Worm (Caenorhabditis elegans) whole organism, late embryonic: ENCODE measurements around the gene VB0395L.1.

Experiments
- C08G9.2 ChIP-seq: sonication (generic microtip); optimal IDR thresholded peaks from 2 replicates; lab custom pipeline; 2016; ENCODE audit warnings: mild to moderate bottlenecking, missing genetic modification characterization, moderate library complexity, missing compliant biosample characterization
- F13H6.1 ChIP-seq: sonication (generic microtip); optimal IDR thresholded peaks from 2 replicates; lab custom pipeline; 2016; ENCODE audit warnings: missing genetic modification characterization, missing compliant biosample characterization
- K09A11.1 ChIP-seq: sonication (generic microtip); optimal IDR thresholded peaks from 2 replicates; lab custom pipeline; 2017; ENCODE audit warnings: antibody characterized with exemption, mild to moderate bottlenecking, missing genetic modification characterization, missing compliant biosample characterization; ENCODE audit not compliant: insufficient read depth
- Y22D7AL.16 ChIP-seq: sonication (generic microtip); optimal IDR thresholded peaks from 2 replicates; lab custom pipeline; 2016; ENCODE audit warnings: missing genetic modification characterization, missing compliant biosample characterization
- ama-1 ChIP-seq: fragments of 150-350 bp; optimal IDR thresholded peaks from 2 replicates; lab custom pipeline; 2014
- ceh-14 ChIP-seq: sonication (generic microtip); optimal IDR thresholded peaks from 2 replicates; lab custom pipeline; 2016; ENCODE audit warnings: missing genotype, missing genetic modification characterization, missing compliant biosample characterization
- ceh-22 ChIP-seq: sonication (generic microtip); optimal IDR thresholded peaks from 2 replicates; lab custom pipeline; 2017; ENCODE audit warnings: missing biosample characterization, missing genetic modification characterization
- ceh-30 ChIP-seq: fragments of 150-350 bp; optimal IDR thresholded peaks from 2 replicates; lab custom pipeline; 2014; ENCODE audit warnings: missing biosample characterization, missing genetic modification characterization
- ceh-31 ChIP-seq: sonication (generic microtip); optimal IDR thresholded peaks from 2 replicates; lab custom pipeline; 2016; ENCODE audit warnings: missing genetic modification characterization, missing compliant biosample characterization
- ceh-34 ChIP-seq: sonication (generic microtip); optimal IDR thresholded peaks from 2 replicates; lab custom pipeline; 2016; ENCODE audit warnings: mild to moderate bottlenecking, missing genetic modification characterization, missing compliant biosample characterization
- ceh-45 ChIP-seq: fragments of 200-800 bp; sonication (Bioruptor generic); IDR thresholded peaks from 2 replicates; pipeline ENCODE4 v1.3.6; 2022; ENCODE audit warnings: missing genetic modification reagents, missing genetic modification characterization, missing compliant biosample characterization
- ceh-48 ChIP-seq: sonication (generic microtip); optimal IDR thresholded peaks from 2 replicates; lab custom pipeline; 2016; ENCODE audit warnings: missing genetic modification characterization, inconsistent platforms, missing compliant biosample characterization
- ceh-6 ChIP-seq: fragments of 200-800 bp; sonication (Bioruptor generic); optimal IDR thresholded peaks from 2 replicates; lab custom pipeline; 2018; ENCODE audit warnings: mild to moderate bottlenecking, missing genetic modification characterization, missing compliant biosample characterization
- che-1 ChIP-seq: sonication (generic microtip); optimal IDR thresholded peaks from 2 replicates; lab custom pipeline; 2016; ENCODE audit warnings: mild to moderate bottlenecking, missing genetic modification characterization, missing compliant biosample characterization
- dmd-4 ChIP-seq: sonication (generic microtip); optimal IDR thresholded peaks from 2 replicates; lab custom pipeline; 2016; ENCODE audit warnings: borderline replicate concordance, missing genetic modification characterization, missing compliant biosample characterization
- elt-2 ChIP-seq: sonication (generic microtip); optimal IDR thresholded peaks from 2 replicates; lab custom pipeline; 2016; ENCODE audit warnings: missing genetic modification reagents, missing genetic modification characterization, missing compliant biosample characterization
- elt-4 ChIP-seq: sonication (generic microtip); optimal IDR thresholded peaks from 2 replicates; lab custom pipeline; 2016; ENCODE audit warnings: missing genetic modification characterization, missing compliant biosample characterization
- ets-4 ChIP-seq: sonication (generic microtip); optimal IDR thresholded peaks from 2 replicates; lab custom pipeline; 2016; ENCODE audit warnings: missing genetic modification characterization, missing compliant biosample characterization
- eyg-1 ChIP-seq: sonication (generic microtip); optimal IDR thresholded peaks from 2 replicates; lab custom pipeline; 2016; ENCODE audit warnings: missing genotype, missing genetic modification characterization, missing compliant biosample characterization
- fkh-10 ChIP-seq: fragments of 150-350 bp; optimal IDR thresholded peaks from 2 replicates; lab custom pipeline; 2014; ENCODE audit warnings: missing biosample characterization, missing genetic modification reagents, missing genetic modification characterization
- fkh-6 ChIP-seq: sonication (generic microtip); optimal IDR thresholded peaks from 2 replicates; lab custom pipeline; 2016; ENCODE audit warnings: missing genetic modification characterization, missing compliant biosample characterization
- hlh-13 ChIP-seq: fragments of 200-800 bp; sonication (Bioruptor generic); optimal IDR thresholded peaks from 2 replicates; lab custom pipeline; 2018; ENCODE audit warnings: mild to moderate bottlenecking, missing genetic modification characterization, missing compliant biosample characterization
- hlh-30 ChIP-seq: sonication (generic microtip); optimal IDR thresholded peaks from 2 replicates; lab custom pipeline; 2017; ENCODE audit warnings: antibody characterized with exemption, missing genetic modification characterization, missing compliant biosample characterization; ENCODE audit not compliant: insufficient read depth
- hlh-6 ChIP-seq: sonication (generic microtip); optimal IDR thresholded peaks from 2 replicates; lab custom pipeline; 2016; ENCODE audit warnings: missing genotype, missing genetic modification characterization, missing compliant biosample characterization
- hlh-8 ChIP-seq: sonication (generic microtip); optimal IDR thresholded peaks from 2 replicates; lab custom pipeline; 2016; ENCODE audit warnings: missing genotype, missing genetic modification characterization, missing compliant biosample characterization
- lim-6 ChIP-seq: sonication (generic microtip); optimal IDR thresholded peaks from 2 replicates; lab custom pipeline; 2016; ENCODE audit warnings: missing genetic modification characterization, missing compliant biosample characterization
- lin-11 ChIP-seq: fragments of 200-800 bp; sonication (Bioruptor generic); optimal IDR thresholded peaks from 2 replicates; lab custom pipeline; 2018; ENCODE audit warnings: mild to moderate bottlenecking, missing genetic modification characterization, missing compliant biosample characterization
- madf-2 ChIP-seq: sonication (generic microtip); optimal IDR thresholded peaks from 2 replicates; lab custom pipeline; 2017; ENCODE audit warnings: missing genetic modification characterization, missing compliant biosample characterization
- mec-3 ChIP-seq: sonication (generic microtip); optimal IDR thresholded peaks from 2 replicates; lab custom pipeline; 2016; ENCODE audit warnings: borderline replicate concordance, missing genetic modification characterization, missing compliant biosample characterization
- nfya-1 ChIP-seq: sonication (generic microtip); optimal IDR thresholded peaks from 2 replicates; lab custom pipeline; 2017; ENCODE audit warnings: missing genetic modification characterization, mild to moderate bottlenecking, missing compliant biosample characterization, antibody characterized with exemption, moderate library complexity
- nhr-11 ChIP-seq: fragments of 150-350 bp; optimal IDR thresholded peaks from 2 replicates; lab custom pipeline; 2014; ENCODE audit warnings: missing biosample characterization, missing genetic modification characterization
- pag-3 ChIP-seq: sonication (generic microtip); optimal IDR thresholded peaks from 2 replicates; lab custom pipeline; 2016; ENCODE audit warnings: missing compliant biosample characterization, missing genetic modification characterization, borderline replicate concordance
- pax-1 ChIP-seq: fragments of 150-350 bp; optimal IDR thresholded peaks from 2 replicates; lab custom pipeline; 2014; ENCODE audit warnings: missing biosample characterization, missing genetic modification characterization
- pha-2 ChIP-seq: sonication (generic microtip); optimal IDR thresholded peaks from 2 replicates; lab custom pipeline; 2017; ENCODE audit warnings: mild to moderate bottlenecking, missing genetic modification characterization, missing compliant biosample characterization
- pros-1 ChIP-seq: fragments of 150-350 bp; optimal IDR thresholded peaks from 2 replicates; lab custom pipeline; 2014; ENCODE audit warnings: missing biosample characterization, missing genetic modification reagents, missing genetic modification characterization
- rnt-1 ChIP-seq: sonication (generic microtip); optimal IDR thresholded peaks from 2 replicates; lab custom pipeline; 2016; ENCODE audit warnings: missing genetic modification characterization, missing compliant biosample characterization
- sdc-2 ChIP-seq: sonication (generic microtip); optimal IDR thresholded peaks from 2 replicates; lab custom pipeline; 2016; ENCODE audit warnings: missing genotype, missing genetic modification characterization, missing compliant biosample characterization
- sox-4 ChIP-seq: sonication (generic microtip); optimal IDR thresholded peaks from 2 replicates; lab custom pipeline; 2017; ENCODE audit warnings: mild to moderate bottlenecking, missing genetic modification characterization, inconsistent platforms, missing compliant biosample characterization
- syd-9 ChIP-seq: sonication (generic microtip); optimal IDR thresholded peaks from 2 replicates; lab custom pipeline; 2016; ENCODE audit warnings: mild to moderate bottlenecking, missing genetic modification characterization, moderate library complexity, missing compliant biosample characterization
- tbx-2 ChIP-seq: sonication (generic microtip); optimal IDR thresholded peaks from 2 replicates; lab custom pipeline; 2016; ENCODE audit warnings: missing genetic modification characterization, missing compliant biosample characterization
- unc-42 ChIP-seq: sonication (generic microtip); optimal IDR thresholded peaks from 2 replicates; lab custom pipeline; 2016; ENCODE audit warnings: missing genotype, missing genetic modification characterization, missing compliant biosample characterization
- unc-55 ChIP-seq: sonication (generic microtip); optimal IDR thresholded peaks from 2 replicates; lab custom pipeline; 2017; ENCODE audit warnings: missing biosample characterization, missing genetic modification reagents, missing genetic modification characterization
- zip-5 ChIP-seq: sonication (generic microtip); optimal IDR thresholded peaks from 2 replicates; lab custom pipeline; 2016; ENCODE audit warnings: missing genetic modification characterization, missing compliant biosample characterization

The VB0395L.1 gene

ce11 chrX:16046379-16046778 is 29.6 kb upstream of the VB0395L.1 start:
- TF ChIP-seq F13H6.1 (tag; lab: Kevin White, UChicago) (no peak), pax-1 (no peak), lin-11 (tag; lab: Kevin White, UChicago) (no peak), hlh-13 (GFP tag; lab: Kevin White, UChicago) (no peak), pros-1 (no peak), C08G9.2 (tag; lab: Kevin White, UChicago) (no peak), che-1 (tag; lab: Kevin White, UChicago) (no peak), sox-4 (tag; lab: Kevin White, UChicago) (no peak), ceh-48 (no peak), nfya-1 (no peak)
- TF ChIP-seq, all 69 proteins: peak for 0

DNA sequence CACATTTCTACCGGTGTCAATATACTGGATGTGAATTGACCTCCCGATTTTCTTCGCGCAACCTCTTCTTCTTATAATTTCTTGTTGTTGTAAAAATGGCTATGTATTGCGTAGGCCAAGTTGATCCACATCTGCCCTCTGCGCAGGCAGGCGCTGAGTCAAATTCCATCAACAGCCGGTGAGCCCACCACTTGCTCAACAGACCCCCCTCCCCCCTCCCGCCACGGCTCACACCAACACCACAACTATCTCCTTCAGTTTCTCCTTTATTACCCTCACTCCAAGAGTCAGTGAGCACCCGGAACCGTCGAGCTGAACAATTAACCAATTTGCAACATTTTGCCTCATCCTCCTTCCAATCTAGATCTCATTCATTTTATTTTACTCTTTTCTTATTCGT is 27.5 kb upstream of the VB0395L.1 start:
- TF ChIP-seq unc-42 (peak; percentile 24), fkh-6 (tag; lab: Kevin White, UChicago) (no peak)

DNA sequence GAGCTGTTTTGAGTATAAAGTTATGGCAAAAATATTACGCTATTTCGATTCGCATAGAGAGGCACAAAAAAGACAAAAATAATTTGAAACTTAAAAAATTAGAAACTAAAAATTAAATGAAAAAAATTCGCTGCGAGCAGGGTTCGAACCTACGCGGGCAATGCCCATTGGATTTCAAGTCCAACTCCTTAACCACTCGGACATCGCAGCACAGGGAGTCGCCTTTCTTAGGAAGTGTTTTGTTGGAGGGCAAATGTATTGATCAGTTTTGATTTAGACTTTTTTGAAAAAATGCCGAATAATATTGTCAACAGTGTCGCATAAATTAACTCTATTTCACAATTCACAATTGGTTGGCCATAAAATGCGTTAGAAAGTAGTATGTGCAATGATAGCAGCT is 25.7 kb upstream of the VB0395L.1 start:
- TF ChIP-seq elt-2 (tag; lab: Kevin White, UChicago) (no peak), K09A11.1 (tag; lab: Kevin White, UChicago) (no peak), lim-6 (tag; lab: Kevin White, UChicago) (no peak), pha-2 (no peak), eyg-1 (no peak), rnt-1 (tag; lab: Kevin White, UChicago) (no peak), zip-5 (tag; lab: Kevin White, UChicago) (no peak), Y22D7AL.16 (no peak), ceh-14 (no peak), sdc-2 (tag; lab: Kevin White, UChicago) (no peak), C08G9.2 (tag; lab: Kevin White, UChicago) (no peak), hlh-6 (tag; lab: Kevin White, UChicago) (no peak), nhr-11 (no peak), ets-4 (tag; lab: Kevin White, UChicago) (no peak), ceh-45 (GFP tag; lab: Robert Waterston, UW) (no peak)
- TF ChIP-seq, all 69 proteins: peak for 0

DNA sequence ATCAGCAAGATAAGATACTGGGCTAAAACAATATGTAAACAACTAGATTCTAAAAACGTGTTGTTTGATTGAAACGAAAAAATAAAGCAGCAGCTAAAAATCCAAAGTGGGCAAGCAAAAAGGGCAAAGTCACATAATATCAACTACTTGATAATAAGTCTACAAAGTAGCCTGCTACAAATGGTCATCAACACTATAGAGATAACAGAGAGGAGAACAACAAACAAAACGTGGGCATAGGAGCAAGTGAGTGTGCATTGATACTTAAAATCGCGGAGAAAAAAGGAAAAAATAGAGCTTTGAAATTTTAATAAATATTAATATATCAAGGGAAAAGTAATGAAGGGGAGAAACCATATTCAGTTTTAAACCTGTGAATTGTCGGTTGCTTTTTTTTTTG is 25.0 kb upstream of the VB0395L.1 start:
- TF ChIP-seq elt-2 (tag; lab: Kevin White, UChicago) = peak; percentile 6
- TF ChIP-seq elt-4 (tag; lab: Kevin White, UChicago) = no peak

- TF ChIP-seq ceh-30 = no peak
- TF ChIP-seq rnt-1 (tag; lab: Kevin White, UChicago) = no peak
- no peak for TF ChIP-seq mec-3
- no peak for TF ChIP-seq zip-5 (tag; lab: Kevin White, UChicago)
- TF ChIP-seq ceh-34 (tag; lab: Kevin White, UChicago) = no peak
- TF ChIP-seq sdc-2 (tag; lab: Kevin White, UChicago) = peak; percentile 53
- no peak for TF ChIP-seq eyg-1
- TF ChIP-seq pag-3 (tag; lab: Kevin White, UChicago) = no peak
- TF ChIP-seq ceh-31 = peak; percentile 49
- TF ChIP-seq hlh-8 (tag; lab: Kevin White, UChicago) = no peak
- TF ChIP-seq dmd-4 = no peak
- TF ChIP-seq hlh-6 (tag; lab: Kevin White, UChicago) = no peak
- peak; percentile 50 for TF ChIP-seq che-1 (tag; lab: Kevin White, UChicago)
- no peak for TF ChIP-seq Y22D7AL.16
- TF ChIP-seq ceh-6 (GFP tag; lab: Kevin White, UChicago) = no peak
- no peak for TF ChIP-seq ama-1 (lab: Kevin White, UChicago)
- no peak for TF ChIP-seq syd-9 (tag; lab: Kevin White, UChicago)
- TF ChIP-seq tbx-2 (tag; lab: Kevin White, UChicago) = peak; percentile 32
- TF ChIP-seq ceh-22 = no peak
- TF ChIP-seq K09A11.1 (tag; lab: Kevin White, UChicago) = no peak
- no peak for TF ChIP-seq fkh-10 (GFP tag; lab: Kevin White, UChicago)
- TF ChIP-seq lin-11 (tag; lab: Kevin White, UChicago) = peak; percentile 24
- no peak for TF ChIP-seq hlh-30 (tag; lab: Kevin White, UChicago)
- TF ChIP-seq sox-4 (tag; lab: Kevin White, UChicago) = peak; percentile 2
- TF ChIP-seq unc-42 = peak; percentile 78
- no peak for TF ChIP-seq nfya-1
- no peak for TF ChIP-seq madf-2 (tag; lab: Kevin White, UChicago)
- peak; percentile 6 for TF ChIP-seq ceh-14
- TF ChIP-seq pax-1 = no peak
- no peak for TF ChIP-seq unc-55 (GFP tag; lab: Kevin White, UChicago)
- TF ChIP-seq, all 69 proteins: peak for 8
Observed at ce11 chrX:16040207-16040716, 23.5 kb upstream of the VB0395L.1 start, which contains the start of gene B0395.3. B0395.3 (minus strand) TSS chrX:16040257.
